Fruit fly (Drosophila melanogaster) whole organism, embryonic: ENCODE results near the gene NijB.

ENCODE experiments used
- CG10431 ChIP-seq: fragments of 200-800 bp; sonication (Bioruptor generic); optimal IDR thresholded peaks from 3 replicates; lab custom pipeline; 2018; ENCODE audit warnings: missing biosample characterization, mild to moderate bottlenecking, missing genetic modification characterization
- CG10565 ChIP-seq: fragments of 200-800 bp; sonication (Bioruptor generic); optimal IDR thresholded peaks from 3 replicates; lab custom pipeline; 2016; ENCODE audit warnings: missing biosample characterization, mild to moderate bottlenecking, missing genetic modification characterization
- CG17328 ChIP-seq: fragments of 200-800 bp; sonication (Bioruptor generic); IDR thresholded peaks from 2 replicates; pipeline ENCODE4 v1.3.6; 2022; ENCODE audit warnings: missing biosample characterization, missing genetic modification characterization
- CG18476 ChIP-seq: fragments of 200-800 bp; sonication (Bioruptor generic); optimal IDR thresholded peaks from 2 replicates; lab custom pipeline; 2016; ENCODE audit warnings: missing biosample characterization, mild to moderate bottlenecking, missing genetic modification characterization
- CG31388 ChIP-seq: fragments of 200-800 bp; sonication (Bioruptor generic); optimal IDR thresholded peaks from 2 replicates; lab custom pipeline; 2016; ENCODE audit warnings: missing biosample characterization, missing genetic modification characterization
- CG3407 ChIP-seq: fragments of 200-800 bp; sonication (Bioruptor generic); optimal IDR thresholded peaks from 2 replicates; lab custom pipeline; 2018; ENCODE audit warnings: missing biosample characterization, mild to moderate bottlenecking, missing genetic modification characterization
- CG34224 ChIP-seq: fragments of 200-800 bp; sonication (Bioruptor generic); IDR thresholded peaks from 3 replicates; pipeline ENCODE4 v1.3.6; 2022; ENCODE audit warnings: missing biosample characterization, missing genetic modification characterization; ENCODE audit not compliant: partially characterized antibody
- CG3995 ChIP-seq: fragments of 200-800 bp; sonication (Bioruptor generic); optimal IDR thresholded peaks from 3 replicates; lab custom pipeline; 2016; ENCODE audit warnings: missing biosample characterization, missing genetic modification characterization
- CG42726 ChIP-seq: fragments of 200-800 bp; sonication (Bioruptor generic); IDR thresholded peaks from 2 replicates; pipeline ENCODE4 v1.3.6; 2022; ENCODE audit warnings: missing biosample characterization, missing genetic modification characterization; ENCODE audit not compliant: partially characterized antibody
- CG4282 ChIP-seq: fragments of 200-800 bp; sonication (Bioruptor generic); optimal IDR thresholded peaks from 2 replicates; lab custom pipeline; 2016; ENCODE audit warnings: missing biosample characterization, missing genetic modification characterization
- CG4820 ChIP-seq: fragments of 200-800 bp; sonication (Bioruptor generic); optimal IDR thresholded peaks from 3 replicates; lab custom pipeline; 2016; ENCODE audit warnings: missing biosample characterization, missing genetic modification characterization
- CG6254 ChIP-seq: fragments of 200-800 bp; sonication (Bioruptor generic); optimal IDR thresholded peaks from 3 replicates; lab custom pipeline; 2017; ENCODE audit warnings: mild to moderate bottlenecking, missing biosample characterization, missing genetic modification reagents, missing genetic modification characterization
- CG6689 ChIP-seq: fragments of 200-800 bp; sonication (Bioruptor generic); IDR thresholded peaks from 2 replicates; pipeline ENCODE4 v1.3.6; 2022; ENCODE audit warnings: missing biosample characterization, missing genetic modification characterization
- CG6765 ChIP-seq: fragments of 200-800 bp; sonication (Bioruptor generic); optimal IDR thresholded peaks from 3 replicates; lab custom pipeline; 2017; ENCODE audit warnings: missing biosample characterization, mild to moderate bottlenecking, missing genetic modification characterization
- CG7786 ChIP-seq: fragments of 200-800 bp; sonication (Bioruptor generic); optimal IDR thresholded peaks from 2 replicates; lab custom pipeline; 2016; ENCODE audit warnings: missing biosample characterization, missing genetic modification characterization
- Chrac-16 ChIP-seq: fragments of 200-800 bp; sonication (Bioruptor generic); optimal IDR thresholded peaks from 3 replicates; lab custom pipeline; 2016; ENCODE audit warnings: missing biosample characterization, missing genetic modification characterization
- D19A ChIP-seq: fragments of 200-800 bp; optimal IDR thresholded peaks from 3 replicates; lab custom pipeline; 2019; ENCODE audit warnings: missing biosample characterization, mild to moderate bottlenecking, missing genetic modification characterization, moderate library complexity
- Dip3 ChIP-seq: fragments of 200-800 bp; sonication (Bioruptor generic); optimal IDR thresholded peaks from 3 replicates; lab custom pipeline; 2016; ENCODE audit warnings: missing biosample characterization, missing genetic modification characterization
- Hsf ChIP-seq: fragments of 200-800 bp; sonication (Bioruptor generic); optimal IDR thresholded peaks from 3 replicates; lab custom pipeline; 2016; ENCODE audit warnings: missing biosample characterization, missing genetic modification characterization
- Myb ChIP-seq: fragments of 200-800 bp; sonication (Bioruptor generic); optimal IDR thresholded peaks from 2 replicates; lab custom pipeline; 2016; ENCODE audit warnings: missing biosample characterization, missing genetic modification characterization
- NFAT ChIP-seq: fragments of 200-800 bp; sonication (Bioruptor generic); IDR thresholded peaks from 2 replicates; pipeline ENCODE4 v1.3.6; 2022; ENCODE audit warnings: missing biosample characterization, missing genetic modification characterization
- Nf-YC ChIP-seq: fragments of 200-800 bp; optimal IDR thresholded peaks from 3 replicates; lab custom pipeline; 2019; ENCODE audit warnings: missing biosample characterization, mild to moderate bottlenecking, missing genetic modification characterization, moderate library complexity
- Optix ChIP-seq: fragments of 200-800 bp; sonication (Bioruptor generic); IDR thresholded peaks from 3 replicates; pipeline ENCODE4 v1.3.6; 2022; ENCODE audit warnings: missing biosample characterization, missing genetic modification characterization
- Rfx ChIP-seq: fragments of 200-800 bp; sonication (Bioruptor generic); IDR thresholded peaks from 2 replicates; pipeline ENCODE4 v1.3.6; 2022; ENCODE audit warnings: missing biosample characterization, missing genetic modification characterization
- Sox102F ChIP-seq: fragments of 200-800 bp; sonication (Bioruptor generic); optimal IDR thresholded peaks from 2 replicates; lab custom pipeline; 2018; ENCODE audit warnings: missing biosample characterization, mild to moderate bottlenecking, missing genetic modification characterization, moderate library complexity
- Xbp1 ChIP-seq: fragments of 200-800 bp; sonication (Bioruptor generic); optimal IDR thresholded peaks from 3 replicates; lab custom pipeline; 2016; ENCODE audit warnings: missing biosample characterization, mild to moderate bottlenecking, missing genetic modification characterization
- cato ChIP-seq: fragments of 200-800 bp; sonication (Bioruptor generic); optimal IDR thresholded peaks from 2 replicates; lab custom pipeline; 2016; ENCODE audit warnings: missing biosample characterization, missing genetic modification characterization, borderline replicate concordance
- chinmo ChIP-seq: fragments of 200-800 bp; sonication (Bioruptor generic); IDR thresholded peaks from 4 replicates; pipeline ENCODE4 v1.3.6; 2022; ENCODE audit warnings: missing biosample characterization, missing genetic modification characterization; ENCODE audit not compliant: partially characterized antibody
- chm ChIP-seq: fragments of 200-800 bp; sonication (Bioruptor generic); IDR thresholded peaks from 2 replicates; pipeline ENCODE4 v1.3.6; 2022; ENCODE audit warnings: missing biosample characterization, missing genetic modification characterization
- ci ChIP-seq: fragments of 200-800 bp; sonication (Bioruptor generic); IDR thresholded peaks from 3 replicates; pipeline ENCODE4 v1.3.6; 2022; ENCODE audit warnings: missing biosample characterization, missing genetic modification characterization
- dpn ChIP-seq, 2 experiments: fragments of 200-800 bp; sonication (Bioruptor generic); optimal IDR thresholded peaks; 3 replicates each; lab custom pipeline; 2016; ENCODE audit warnings: missing biosample characterization in 2 of 2, missing genetic modification characterization in 2 of 2
- fd3F ChIP-seq: fragments of 200-800 bp; sonication (Bioruptor generic); optimal IDR thresholded peaks from 2 replicates; lab custom pipeline; 2018; ENCODE audit warnings: missing biosample characterization, mild to moderate bottlenecking, missing genetic modification characterization, moderate library complexity
- fru ChIP-seq: fragments of >200 bp; optimal IDR thresholded peaks from 2 replicates; lab custom pipeline; 2017
- hth ChIP-seq: fragments of >200 bp; optimal IDR thresholded peaks from 2 replicates; lab custom pipeline; 2017; ENCODE audit warnings: inconsistent platforms
- jumu ChIP-seq: fragments of 200-800 bp; sonication (Bioruptor generic); optimal IDR thresholded peaks from 3 replicates; lab custom pipeline; 2016; ENCODE audit warnings: missing biosample characterization, missing genetic modification characterization
- ken ChIP-seq: fragments of 200-800 bp; sonication (Bioruptor generic); IDR thresholded peaks from 3 replicates; pipeline ENCODE4 v1.3.6; 2022; ENCODE audit warnings: missing biosample characterization, missing genetic modification characterization
- lab ChIP-seq: fragments of 200-800 bp; sonication (Bioruptor generic); optimal IDR thresholded peaks from 3 replicates; lab custom pipeline; 2017; ENCODE audit warnings: missing biosample characterization, missing genetic modification characterization, mild to moderate bottlenecking, moderate library complexity, missing genetic modification reagents
- mam ChIP-seq: fragments of 200-800 bp; sonication (Bioruptor generic); optimal IDR thresholded peaks from 3 replicates; lab custom pipeline; 2016; ENCODE audit warnings: missing biosample characterization, missing genetic modification characterization
- odd ChIP-seq: fragments of 200-800 bp; sonication (Bioruptor generic); optimal IDR thresholded peaks from 2 replicates; lab custom pipeline; 2017; ENCODE audit warnings: missing biosample characterization, mild to moderate bottlenecking, missing genetic modification characterization
- pfk ChIP-seq: fragments of 200-800 bp; sonication (Bioruptor generic); optimal IDR thresholded peaks from 2 replicates; lab custom pipeline; 2018; ENCODE audit warnings: missing biosample characterization, mild to moderate bottlenecking, missing genetic modification characterization, moderate library complexity
- prd ChIP-seq, 3 experiments: fragments of >200 bp in 2 of 3; fragments of 200-800 bp in 1 of 3; sonication (Bioruptor generic) in 1 of 3; optimal IDR thresholded peaks in 2 of 3; IDR thresholded peaks in 1 of 3; 2 replicates in 2 of 3; 3 replicates in 1 of 3; pipeline versions ENCODE4 v1.3.6 to Lab custom; 2017 to 2022; ENCODE audit warnings: missing biosample characterization in 1 of 3, missing genetic modification characterization in 1 of 3
- pum ChIP-seq: fragments of 200-800 bp; sonication (Bioruptor generic); optimal IDR thresholded peaks from 2 replicates; lab custom pipeline; 2016; ENCODE audit warnings: missing biosample characterization, missing genetic modification characterization
- row ChIP-seq: fragments of 200-800 bp; sonication (Bioruptor generic); IDR thresholded peaks from 3 replicates; pipeline ENCODE4 v1.3.6; 2022; ENCODE audit warnings: missing biosample characterization, missing genetic modification characterization
- salm ChIP-seq: fragments of 200-800 bp; sonication (Bioruptor generic); optimal IDR thresholded peaks from 2 replicates; lab custom pipeline; 2018; ENCODE audit warnings: missing biosample characterization, mild to moderate bottlenecking, missing genetic modification characterization
- sd ChIP-seq: fragments of 200-800 bp; sonication (Bioruptor generic); optimal IDR thresholded peaks from 3 replicates; lab custom pipeline; 2018; ENCODE audit warnings: missing biosample characterization, mild to moderate bottlenecking, missing genetic modification characterization, moderate library complexity
- sim ChIP-seq: fragments of 200-800 bp; sonication (Bioruptor generic); IDR thresholded peaks from 2 replicates; pipeline ENCODE4 v1.3.6; 2022; ENCODE audit warnings: missing biosample characterization, missing genetic modification characterization
- sisA ChIP-seq: fragments of 200-800 bp; sonication (Bioruptor generic); IDR thresholded peaks from 2 replicates; pipeline ENCODE4 v1.3.6; 2022; ENCODE audit warnings: missing biosample characterization, missing genetic modification characterization
- slbo ChIP-seq: fragments of 200-800 bp; sonication (Bioruptor generic); IDR thresholded peaks from 2 replicates; pipeline ENCODE4 v1.3.6; 2022; ENCODE audit warnings: missing biosample characterization, missing genetic modification characterization
- wek ChIP-seq: fragments of 200-800 bp; sonication (Bioruptor generic); optimal IDR thresholded peaks from 3 replicates; lab custom pipeline; 2018; ENCODE audit warnings: missing biosample characterization, mild to moderate bottlenecking, missing genetic modification characterization, moderate library complexity

NijB gene

dm6 chr3L:18869035-18869826, 23.0 kb upstream of the NijB start, which contains the start of gene Grx1 (continued):
- peak; percentile 7; the same call in 1 of the 3 replicates for TF ChIP-seq CG34224 (GFP tag; lab: Robert Waterston, UW)
- no peak for TF ChIP-seq CG10431 (GFP tag; lab: Kevin White, UChicago)
- TF ChIP-seq CG17328 (GFP tag; lab: Robert Waterston, UW), result no peak
- no peak for TF ChIP-seq sd (tag; lab: Kevin White, UChicago)
- peak; percentile 33 for TF ChIP-seq odd (GFP tag; lab: Kevin White, UChicago)
- TF ChIP-seq CG3995 (GFP tag; lab: Kevin White, UChicago), result peak; percentile 33
- 0 out of 3 replicates have a peak, but pooled peaks have one; percentile 37 for TF ChIP-seq ken (GFP tag; lab: Robert Waterston, UW)
- TF ChIP-seq Sox102F (GFP tag; lab: Kevin White, UChicago), result peak; percentile 54
- no peak for TF ChIP-seq prd (optimal IDR thresholded peaks at IDR 0.05; lab: Kevin White, UChicago)
- TF ChIP-seq prd (GFP tag; IDR thresholded peaks at IDR 0.05; lab: Robert Waterston, UW), result peak; percentile 46; the same call in 1 of the 3 replicates
- peak; percentile 44 for TF ChIP-seq Chrac-16 (GFP tag; lab: Kevin White, UChicago)
- no peak for TF ChIP-seq chinmo (GFP tag; lab: Robert Waterston, UW)
- peak; percentile 61 for TF ChIP-seq CG6689 (GFP tag; lab: Robert Waterston, UW)
- no peak for TF ChIP-seq pfk (GFP tag; lab: Kevin White, UChicago)
- TF ChIP-seq fru (lab: Kevin White, UChicago), result no peak
- no peak; the same call in 1 of the 2 replicates for TF ChIP-seq sisA (GFP tag; lab: Robert Waterston, UW)
- TF ChIP-seq D19A (tag; lab: Kevin White, UChicago), result peak; percentile 71
- TF ChIP-seq CG4282 (GFP tag; lab: Kevin White, UChicago), result peak; percentile 10
- peak; percentile 42; the same call in 1 of the 2 replicates for TF ChIP-seq NFAT
- TF ChIP-seq mam (GFP tag; lab: Kevin White, UChicago), result peak; percentile 52
- peak; percentile 54; the same call in 1 of the 2 replicates for TF ChIP-seq slbo
- peak; percentile 54 for TF ChIP-seq CG18476
- 0 out of 3 replicates have a peak, but pooled peaks have one; percentile 38 for TF ChIP-seq ci (GFP tag; lab: Robert Waterston, UW)
- no peak for TF ChIP-seq CG10565 (GFP tag; lab: Kevin White, UChicago)
- peak; percentile 73 for TF ChIP-seq row
- TF ChIP-seq Nf-YC (tag; lab: Kevin White, UChicago), result peak; percentile 66
- TF ChIP-seq Dip3, result peak; percentile 4
- peak; percentile 49 to 59 for TF ChIP-seq dpn (GFP tag; optimal IDR thresholded peaks at IDR 0.05; lab: Kevin White, UChicago)
- peak; percentile 97 for TF ChIP-seq wek (GFP tag; lab: Kevin White, UChicago)
- TF ChIP-seq CG31388 (GFP tag; lab: Kevin White, UChicago), result no peak
- TF ChIP-seq fd3F (GFP tag; lab: Kevin White, UChicago), result peak; percentile 58
- peak; percentile 40 for TF ChIP-seq CG7786 (GFP tag; lab: Kevin White, UChicago)
- peak; percentile 7 for TF ChIP-seq pum (GFP tag; lab: Kevin White, UChicago)
- no peak for TF ChIP-seq cato (GFP tag; lab: Kevin White, UChicago)
- TF ChIP-seq Xbp1 (GFP tag; lab: Kevin White, UChicago), result peak; percentile 68
- TF ChIP-seq chm (GFP tag; lab: Robert Waterston, UW), result no peak
- TF ChIP-seq salm (tag; lab: Kevin White, UChicago), result no peak
- peak; percentile 53 for TF ChIP-seq Rfx (GFP tag; lab: Robert Waterston, UW)
- TF ChIP-seq lab (GFP tag; lab: Kevin White, UChicago), result peak; percentile 70
- no peak for TF ChIP-seq Optix (GFP tag; lab: Robert Waterston, UW)
- peak; percentile 21 for TF ChIP-seq Myb (GFP tag; lab: Kevin White, UChicago)
- no peak for TF ChIP-seq CG6254 (GFP tag; lab: Kevin White, UChicago)
- TF ChIP-seq CG42726 (GFP tag; lab: Robert Waterston, UW), result no peak
- peak; percentile 61 for TF ChIP-seq CG6765
- TF ChIP-seq sim, result no peak
- TF ChIP-seq Hsf (GFP tag; lab: Kevin White, UChicago), result peak; percentile 63
- peak; percentile 21 for TF ChIP-seq CG3407 (GFP tag; lab: Kevin White, UChicago)
- no peak for TF ChIP-seq hth (lab: Kevin White, UChicago)
- TF ChIP-seq jumu (GFP tag; lab: Kevin White, UChicago), result no peak
- peak; percentile 31 for TF ChIP-seq CG4820 (GFP tag; lab: Kevin White, UChicago)
